Fruit fly (Drosophila melanogaster) whole organism, adult: Measurements from ENCODE around the gene CG15784.

Source experiments
- CG11617 ChIP-seq: fragments of 200-800 bp; sonication (Bioruptor generic); optimal IDR thresholded peaks from 2 replicates; lab custom pipeline; 2017; ENCODE audit warnings: mild to moderate bottlenecking, missing biosample characterization, missing genetic modification reagents, missing genetic modification characterization
- CG1620 ChIP-seq: fragments of 200-800 bp; sonication (Bioruptor generic); optimal IDR thresholded peaks from 2 replicates; lab custom pipeline; 2016; ENCODE audit warnings: missing biosample characterization, missing genetic modification characterization
- CG33017 ChIP-seq: fragments of 200-800 bp; sonication (Bioruptor generic); optimal IDR thresholded peaks from 2 replicates; lab custom pipeline; 2018; ENCODE audit warnings: missing biosample characterization, mild to moderate bottlenecking, missing genetic modification characterization, moderate library complexity
- CG5204 ChIP-seq: fragments of 200-800 bp; sonication (Bioruptor generic); optimal IDR thresholded peaks from 2 replicates; lab custom pipeline; 2016; ENCODE audit warnings: missing biosample characterization, missing genetic modification characterization
- CG7045 ChIP-seq: fragments of 200-800 bp; sonication (Bioruptor generic); optimal IDR thresholded peaks from 2 replicates; lab custom pipeline; 2017; ENCODE audit warnings: missing biosample characterization, mild to moderate bottlenecking, missing genetic modification characterization
- CG7101 ChIP-seq: fragments of 200-800 bp; sonication (Bioruptor generic); optimal IDR thresholded peaks from 2 replicates; lab custom pipeline; 2018; ENCODE audit warnings: missing biosample characterization, mild to moderate bottlenecking, missing genetic modification characterization, moderate library complexity
- cic ChIP-seq: fragments of 200-800 bp; sonication (Bioruptor generic); optimal IDR thresholded peaks from 2 replicates; lab custom pipeline; 2017; ENCODE audit warnings: missing biosample characterization, mild to moderate bottlenecking, missing genetic modification characterization, moderate library complexity
- cnc ChIP-seq, 2 experiments: fragments of >200 bp; optimal IDR thresholded peaks; 2 replicates each; lab custom pipeline; 2017
- kay ChIP-seq: fragments of 200-800 bp; sonication (Bioruptor generic); peaks from one replicate; lab custom pipeline; 2016; ENCODE audit warnings: missing biosample characterization, missing genetic modification characterization, borderline replicate concordance
- tj ChIP-seq: fragments of 200-800 bp; sonication (Bioruptor generic); optimal IDR thresholded peaks from 3 replicates; lab custom pipeline; 2017; ENCODE audit warnings: missing biosample characterization, mild to moderate bottlenecking, missing genetic modification characterization, moderate library complexity

DNA sequence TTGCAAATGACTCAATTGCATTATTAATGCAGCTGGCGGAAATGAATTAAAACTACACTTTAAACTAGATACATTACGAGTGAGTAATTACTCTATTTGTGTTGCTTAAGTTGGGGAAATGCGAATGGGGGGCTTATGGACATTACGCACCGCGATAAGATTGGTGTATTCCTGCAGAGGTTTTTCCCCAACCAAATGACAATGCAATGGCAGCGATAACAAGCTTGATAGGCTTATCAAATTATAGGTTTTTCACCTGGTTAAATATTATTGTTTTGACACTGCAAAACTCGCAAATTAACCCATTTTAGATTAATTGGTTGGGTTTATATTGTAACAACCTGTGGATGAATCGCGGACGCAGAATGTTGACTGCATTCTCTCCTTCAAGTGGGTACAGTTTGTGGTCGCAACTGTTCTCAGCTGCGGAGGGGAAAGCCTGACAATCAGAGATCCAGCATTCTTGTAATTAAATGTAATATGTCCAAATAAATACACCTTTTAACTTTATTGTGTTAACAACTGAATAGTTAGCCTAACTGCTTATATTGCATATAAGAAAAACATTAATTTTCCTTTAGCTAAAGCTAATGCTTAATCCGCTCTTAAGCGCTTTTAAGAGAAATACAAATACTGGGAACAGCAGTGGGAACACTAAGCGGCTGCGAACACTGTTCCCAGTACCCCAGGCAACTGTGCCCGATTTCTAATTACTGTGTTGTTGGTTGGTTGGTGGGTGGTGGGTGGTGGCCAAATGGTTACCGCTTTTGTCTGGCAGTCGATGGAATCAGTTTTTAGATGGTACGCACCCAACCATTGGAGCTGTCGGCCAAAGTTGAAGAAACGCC is 3.5 kb downstream of the CG15784 start:
- no peak for TF ChIP-seq kay (GFP tag; lab: Kevin White, UChicago)
- no peak for TF ChIP-seq cic
- TF ChIP-seq tj (GFP tag; lab: Kevin White, UChicago) = no peak
- no peak for TF ChIP-seq CG33017 (tag; lab: Kevin White, UChicago)
- TF ChIP-seq cnc (optimal IDR thresholded peaks at IDR 0.05; lab: Kevin White, UChicago) = no peak
- no peak for TF ChIP-seq CG11617 (GFP tag; lab: Kevin White, UChicago)
- no peak for TF ChIP-seq CG7101 (tag; lab: Kevin White, UChicago)
- TF ChIP-seq CG1620 (GFP tag; lab: Kevin White, UChicago) = no peak
- TF ChIP-seq CG7045 = no peak
- no peak for TF ChIP-seq CG5204 (GFP tag; lab: Kevin White, UChicago)
